Fruit fly (Drosophila melanogaster): ENCODE data around the gene CG13949.

- TF ChIP-seq psq (optimal IDR thresholded peaks at IDR 0.05) (no peak), h (optimal IDR thresholded peaks at IDR 0.05) (no peak), ttk (optimal IDR thresholded peaks at IDR 0.05) (no peak), insv (optimal IDR thresholded peaks at IDR 0.05) (no peak)
Observed at dm6 chr2L:847189-847987, 7.7 kb upstream of the CG13949 start.

Data from Kc167 (cell line).